Worm (Caenorhabditis elegans): ENCODE data around the gene F42A10.9.

F42A10.9 gene

DNA sequence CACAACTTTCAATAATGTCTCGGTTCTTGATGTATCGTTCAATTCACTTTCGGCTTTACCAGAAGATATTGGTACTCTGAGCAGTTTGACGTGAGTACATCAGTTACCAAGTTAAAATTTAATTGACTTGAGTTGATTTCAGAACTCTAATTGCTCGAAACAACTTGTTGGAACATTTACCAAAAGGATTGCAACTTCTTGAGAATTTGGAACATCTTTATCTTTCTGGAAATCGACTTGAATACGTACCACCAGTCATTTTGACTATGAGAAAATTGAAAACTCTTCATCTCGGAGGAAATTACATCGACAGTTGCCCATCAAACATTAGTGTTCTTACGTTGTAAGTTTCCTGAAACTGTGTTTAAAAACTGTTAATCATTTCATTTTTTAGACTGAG is 17.6 kb upstream of the F42A10.9 start:
- TF ChIP-seq pat-9 (tag; optimal IDR thresholded peaks at IDR 0.05) (no peak), sdc-2 (tag; optimal IDR thresholded peaks at IDR 0.05) (no peak), nhr-232 (tag; optimal IDR thresholded peaks at IDR 0.05) (no peak), npax-4 (tag; optimal IDR thresholded peaks at IDR 0.05) (no peak), pha-2 (tag; optimal IDR thresholded peaks at IDR 0.05) (no peak), gmeb-2 (tag; optimal IDR thresholded peaks at IDR 0.05) (no peak)

DNA sequence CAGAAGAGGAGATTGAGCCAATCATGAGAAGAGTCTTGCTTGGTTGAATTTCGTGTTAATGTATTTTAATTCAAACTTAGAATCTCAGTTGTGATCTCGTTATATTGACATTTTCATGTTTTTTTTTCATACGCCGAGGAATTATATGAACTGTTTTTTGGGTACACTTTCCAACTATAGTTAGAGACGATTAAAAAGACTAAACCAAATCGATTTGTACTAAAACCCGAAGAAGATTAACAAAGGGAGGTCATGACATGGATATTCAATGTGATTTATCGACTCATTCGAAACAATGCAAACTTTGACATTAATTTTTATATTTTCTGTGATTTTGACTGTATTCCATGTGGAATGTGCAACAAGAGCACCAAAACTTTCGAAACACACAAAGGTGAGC is 16.5 kb upstream of the F42A10.9 start, which contains the start of gene Y42G9A.2:
TSS of gene Y42G9A.2 (plus strand) at position 284 of the 400 bp plus-strand sequence.
- TF ChIP-seq hlh-6 (tag; optimal IDR thresholded peaks at IDR 0.05), result no peak
- no peak for TF ChIP-seq unc-3 (GFP tag; conservative IDR thresholded peaks at IDR 0.05)
- TF ChIP-seq unc-3 (tag; optimal IDR thresholded peaks at IDR 0.05), result no peak
- no peak for TF ChIP-seq ets-4 (tag; optimal IDR thresholded peaks at IDR 0.05)
- TF ChIP-seq elt-4 (tag; optimal IDR thresholded peaks at IDR 0.05), result no peak
- TF ChIP-seq hlh-8 (tag; optimal IDR thresholded peaks at IDR 0.05), result no peak
- TF ChIP-seq syd-9 (tag; optimal IDR thresholded peaks at IDR 0.05), result no peak
- no peak for TF ChIP-seq ceh-18 (tag; optimal IDR thresholded peaks at IDR 0.05)
- TF ChIP-seq nfya-1 (tag; optimal IDR thresholded peaks at IDR 0.05), result no peak
- no peak for TF ChIP-seq unc-42 (tag; optimal IDR thresholded peaks at IDR 0.05)
- no peak for TF ChIP-seq zip-5 (tag; optimal IDR thresholded peaks at IDR 0.05)
- TF ChIP-seq dmd-4 (tag; optimal IDR thresholded peaks at IDR 0.05; ENCODE audit: borderline replicate concordance), result no peak
- TF ChIP-seq pat-9 (tag; optimal IDR thresholded peaks at IDR 0.05), result no peak
- TF ChIP-seq lim-6 (tag; optimal IDR thresholded peaks at IDR 0.05), result no peak
- no peak for TF ChIP-seq tbx-2 (tag; optimal IDR thresholded peaks at IDR 0.05)
- TF ChIP-seq ceh-9 (tag; optimal IDR thresholded peaks at IDR 0.05), result no peak

ce11 chrIII:6148684-6149083 is 15.7 kb upstream of the F42A10.9 start:
- TF ChIP-seq ztf-16 (tag; optimal IDR thresholded peaks at IDR 0.05) (no peak), sdc-2 (tag; optimal IDR thresholded peaks at IDR 0.05) (no peak), ceh-2 (tag; optimal IDR thresholded peaks at IDR 0.05) (no peak), madf-2 (tag; optimal IDR thresholded peaks at IDR 0.05) (no peak), ref-2 (tag; optimal IDR thresholded peaks at IDR 0.05) (no peak), ceh-9 (tag; optimal IDR thresholded peaks at IDR 0.05) (no peak), hlh-30 (tag; optimal IDR thresholded peaks at IDR 0.05; ENCODE audit: insufficient read depth) (no peak), unc-55 (GFP tag; optimal IDR thresholded peaks at IDR 0.05) (no peak), syd-9 (tag; optimal IDR thresholded peaks at IDR 0.05) (no peak)

ce11 chrIII:6149467-6150072 is 14.8 kb upstream of the F42A10.9 start, which contains the start of the genes wht-7 and Y42G9A.1:
Gene wht-7, minus strand, starts transcription at chrIII:6149597.
Gene Y42G9A.1, plus strand, starts transcription at chrIII:6149961.
- TF ChIP-seq nhr-11 (tag; optimal IDR thresholded peaks at IDR 0.05), result no peak
- no peak for TF ChIP-seq F13H6.1 (tag; optimal IDR thresholded peaks at IDR 0.05)
- peak; percentile 31 for TF ChIP-seq elt-2 (tag; optimal IDR thresholded peaks at IDR 0.05)
- no peak for TF ChIP-seq ref-2 (tag; optimal IDR thresholded peaks at IDR 0.05)
- TF ChIP-seq tbx-2 (tag; optimal IDR thresholded peaks at IDR 0.05), result no peak
- TF ChIP-seq lim-6 (tag; optimal IDR thresholded peaks at IDR 0.05), result no peak
- TF ChIP-seq ceh-31 (tag; optimal IDR thresholded peaks at IDR 0.05), result no peak
- no peak for TF ChIP-seq che-1 (tag; optimal IDR thresholded peaks at IDR 0.05)

DNA sequence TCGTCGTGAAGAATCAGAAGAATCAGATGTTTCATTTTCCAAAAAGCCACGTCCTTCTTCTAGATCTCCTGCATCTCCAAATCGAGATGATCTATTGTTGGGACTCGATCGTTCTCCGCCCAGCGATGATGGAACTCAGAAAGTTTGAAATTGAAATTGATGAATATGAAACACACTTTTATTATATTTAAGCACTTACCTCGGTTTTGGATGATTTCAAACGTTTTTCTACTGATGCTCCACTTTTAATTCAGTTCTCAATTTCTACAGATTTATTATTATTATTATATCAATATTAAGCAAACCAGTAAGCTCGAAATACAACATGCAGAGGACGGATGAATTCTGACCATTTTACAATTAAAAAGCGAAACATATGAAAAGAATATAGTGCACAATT is 9.8 kb upstream of the F42A10.9 start:
- TF ChIP-seq hlh-8 (tag; optimal IDR thresholded peaks at IDR 0.05) (no peak), ceh-19 (GFP tag; optimal IDR thresholded peaks at IDR 0.05) (no peak), fax-1 (tag; optimal IDR thresholded peaks at IDR 0.05) (no peak), unc-3 (GFP tag; conservative IDR thresholded peaks at IDR 0.05) (no peak), unc-3 (tag; optimal IDR thresholded peaks at IDR 0.05) (no peak), Y22D7AL.16 (tag; optimal IDR thresholded peaks at IDR 0.05) (no peak), tbx-7 (tag; optimal IDR thresholded peaks at IDR 0.05) (no peak), ttx-3 (tag; optimal IDR thresholded peaks at IDR 0.05) (no peak), mec-3 (tag; optimal IDR thresholded peaks at IDR 0.05; ENCODE audit: borderline replicate concordance) (no peak), ceh-24 (tag; optimal IDR thresholded peaks at IDR 0.05) (no peak), elt-4 (tag; optimal IDR thresholded peaks at IDR 0.05) (no peak), ceh-22 (tag; optimal IDR thresholded peaks at IDR 0.05) (no peak)
